Worm (Caenorhabditis elegans): Measurements from ENCODE around the gene C08E8.10.

The C08E8.10 gene

DNA sequence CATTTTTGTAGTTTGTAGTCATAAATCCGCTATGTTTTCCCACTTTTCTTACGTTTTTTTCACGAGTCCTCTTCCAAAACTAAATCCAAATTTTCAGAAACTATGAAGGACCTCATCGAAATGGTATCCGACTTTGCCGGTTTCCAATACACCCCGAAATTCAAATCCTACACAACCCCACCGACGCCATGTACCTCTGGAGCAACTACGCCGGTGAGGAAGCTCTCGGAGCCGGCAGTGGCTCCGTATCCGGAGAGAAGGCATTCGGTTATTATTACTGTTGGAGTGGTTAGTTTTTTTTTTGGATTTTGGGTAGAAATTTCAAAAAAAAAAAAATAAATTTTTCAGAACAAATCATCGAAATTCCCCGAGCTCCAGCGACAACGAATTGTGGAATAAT, 10.3 kb upstream of the C08E8.10 start, which contains the start of gene C08E8.3:
C08E8.3 (plus strand) TSS at position 84 of the 400 bp plus-strand sequence.
- TF ChIP-seq madf-5 (GFP tag; IDR thresholded peaks at IDR 0.05) (no peak), set-16 (GFP tag; IDR thresholded peaks at IDR 0.05) (no peak), ztf-11 (tag; optimal IDR thresholded peaks at IDR 0.05) (no peak), aha-1 (tag) (no peak), dmd-8 (GFP tag; IDR thresholded peaks at IDR 0.05) (no peak), sdz-12 (GFP tag; optimal IDR thresholded peaks at IDR 0.05) (no peak), ctbp-1 (GFP tag; IDR thresholded peaks at IDR 0.05) (no peak), unc-62 (GFP tag; optimal IDR thresholded peaks at IDR 0.05 in 1 of 2) (peak in 1 of 2 experiments; percentile 81), unc-62 (tag; optimal IDR thresholded peaks at IDR 0.05) (no peak), ZK337.2 (GFP tag; IDR thresholded peaks at IDR 0.05) (no peak)

DNA sequence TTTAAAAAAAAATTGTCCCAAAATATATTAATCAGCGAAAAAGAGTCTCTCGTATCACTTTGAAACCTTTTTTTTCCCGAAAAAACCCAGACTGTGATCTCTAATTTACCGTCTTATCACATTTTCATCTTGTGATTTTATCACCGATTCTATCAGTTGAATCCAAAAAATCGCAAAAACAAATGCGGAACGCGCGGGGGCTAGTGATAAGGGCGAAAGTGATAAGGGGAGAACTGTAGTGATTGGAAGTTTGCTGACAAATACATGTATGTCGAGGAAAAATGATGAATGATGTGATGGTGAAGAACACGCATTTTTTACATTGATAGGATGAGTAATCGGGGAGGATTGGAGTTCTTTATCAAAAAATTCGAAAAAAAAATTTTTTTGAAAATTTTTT, 6.4 kb upstream of the C08E8.10 start:
- TF ChIP-seq set-16 (GFP tag; IDR thresholded peaks at IDR 0.05) (no peak), nhr-237 (tag; optimal IDR thresholded peaks at IDR 0.05) (no peak), nhr-111 (GFP tag; optimal IDR thresholded peaks at IDR 0.05) (no peak), mes-2 (tag; optimal IDR thresholded peaks at IDR 0.05; ENCODE audit: poor library complexity, severe bottlenecking) (no peak), Y5F2A.4 (GFP tag; optimal IDR thresholded peaks at IDR 0.05) (no peak), unc-130 (GFP tag; optimal IDR thresholded peaks at IDR 0.05) (no peak), snpc-4 (tag; optimal IDR thresholded peaks at IDR 0.05) (no peak), unc-62 (GFP tag; optimal IDR thresholded peaks at IDR 0.05 in 1 of 2) (peak in 1 of 2 experiments; percentile 78), unc-62 (tag; optimal IDR thresholded peaks at IDR 0.05) (no peak), T26A8.4 (GFP tag; IDR thresholded peaks at IDR 0.05) (no peak), nhr-10 (tag; optimal IDR thresholded peaks at IDR 0.05) (peak; percentile 49), ctbp-1 (GFP tag; IDR thresholded peaks at IDR 0.05) (no peak), duxl-1 (tag; optimal IDR thresholded peaks at IDR 0.05; ENCODE audit: poor library complexity) (peak; percentile 73), spr-1 (tag; optimal IDR thresholded peaks at IDR 0.05) (peak; percentile 30), pha-4 (GFP tag; IDR thresholded peaks at IDR 0.05) (peak; percentile 57; the same call in 1 of the 2 replicates), pha-4 (tag; optimal IDR thresholded peaks at IDR 0.05) (no peak), sdz-12 (GFP tag; optimal IDR thresholded peaks at IDR 0.05) (no peak), mdt-29 (GFP tag; IDR thresholded peaks at IDR 0.05) (peak; percentile 56; the same call in 1 of the 2 replicates), zfp-2 (tag; optimal IDR thresholded peaks at IDR 0.05) (no peak), mep-1 (tag; optimal IDR thresholded peaks at IDR 0.05) (peak; percentile 80), hlh-11 (tag; optimal IDR thresholded peaks at IDR 0.05) (peak; percentile 97), ces-1 (GFP tag; optimal IDR thresholded peaks at IDR 0.05) (no peak), ceh-28 (tag; optimal IDR thresholded peaks at IDR 0.05) (no peak), daf-16 (GFP tag; optimal IDR thresholded peaks at IDR 0.05) (peak in 1 of 2 experiments; percentile 72), daf-16 (tag; optimal IDR thresholded peaks at IDR 0.05) (peak; percentile 99), lin-13 (GFP tag; optimal IDR thresholded peaks at IDR 0.05) (peak; percentile 77), lin-15B (tag; optimal IDR thresholded peaks at IDR 0.05) (no peak), rbr-2 (tag; optimal IDR thresholded peaks at IDR 0.05) (no peak), mdl-1 (tag; optimal IDR thresholded peaks at IDR 0.05) (peak in 1 of 2 experiments; percentile 75), php-3 (GFP tag; IDR thresholded peaks at IDR 0.05) (peak; percentile 98), dpl-1 (GFP tag; optimal IDR thresholded peaks at IDR 0.05) (peak; percentile 12), D1046.2 (GFP tag; IDR thresholded peaks at IDR 0.05) (no peak), nhr-41 (GFP tag; IDR thresholded peaks at IDR 0.05) (peak; percentile 36; the same call in 1 of the 2 replicates), mxl-2 (GFP tag; conservative IDR thresholded peaks at IDR 0.05) (no peak), dve-1 (tag; optimal IDR thresholded peaks at IDR 0.05; ENCODE audit: insufficient read depth) (peak; percentile 99), daf-8 (GFP tag; IDR thresholded peaks at IDR 0.05) (no peak), madf-9 (GFP tag; conservative IDR thresholded peaks at IDR 0.05) (no peak), nhr-48 (tag; optimal IDR thresholded peaks at IDR 0.05) (peak; percentile 87), nhr-102 (tag; optimal IDR thresholded peaks at IDR 0.05) (peak; percentile 94), snpc-1.2 (GFP tag; IDR thresholded peaks at IDR 0.05) (no peak), F37D6.2 (tag; optimal IDR thresholded peaks at IDR 0.05) (no peak), tra-1 (GFP tag; IDR thresholded peaks at IDR 0.05) (peak; percentile 99), jun-1 (tag; optimal IDR thresholded peaks at IDR 0.05) (peak; percentile 77), nhr-6 (tag; optimal IDR thresholded peaks at IDR 0.05) (peak; percentile 74), ztf-7 (tag; optimal IDR thresholded peaks at IDR 0.05) (peak; percentile 34)
